Fruit fly (Drosophila melanogaster): ENCODE results near the gene CG9782.

DNA sequence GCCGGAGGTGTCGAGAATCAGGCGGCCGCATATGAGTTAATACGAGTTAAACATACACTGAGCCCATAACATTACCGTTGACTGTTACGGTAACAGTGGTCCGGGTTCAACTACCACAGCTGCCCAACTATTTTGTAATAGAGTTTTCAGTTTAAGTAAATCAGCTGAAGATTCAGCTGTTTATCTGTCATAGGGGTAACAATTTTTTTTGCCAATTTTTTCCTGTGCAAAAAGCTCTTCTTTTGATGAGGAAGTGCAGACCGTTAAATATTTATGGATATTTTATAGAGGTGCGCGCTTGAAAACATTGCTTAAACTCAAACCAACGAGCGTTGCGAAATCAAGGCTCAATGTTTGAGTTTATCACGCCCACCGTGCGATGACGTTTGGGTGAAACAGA is 39.7 kb downstream of the CG9782 start:
- TF ChIP-seq Hr39 (GFP tag; optimal IDR thresholded peaks at IDR 0.05) (peak; percentile 21), CG32006 (GFP tag; optimal IDR thresholded peaks at IDR 0.05) (peak; percentile 56), Blimp-1 (GFP tag; optimal IDR thresholded peaks at IDR 0.05) (no peak), CG7368 (GFP tag; optimal IDR thresholded peaks at IDR 0.05) (no peak)

All from whole organism, prepupa.